Fruit fly (Drosophila melanogaster): Measurements from ENCODE around the gene CG44008.

Gene CG44008

dm6 chr2L:11842291-11843187 lies at the start of gene CG44008, which contains the start of the genes CG14933, CG46426 and CG42486:
Gene CG44008 (minus strand): TSS chr2L:11842445.
Gene CG14933 (plus strand): TSS chr2L:11842828.
Gene CG46426 (plus strand): TSS chr2L:11842828.
Gene CG42486 (plus strand): TSS chr2L:11843137.
- TF ChIP-seq CG6792 (GFP tag; optimal IDR thresholded peaks at IDR 0.05) (no peak), vri (GFP tag; optimal IDR thresholded peaks at IDR 0.05) (peak; percentile 17), Ets21C (GFP tag; optimal IDR thresholded peaks at IDR 0.05) (no peak), CG11762 (GFP tag; optimal IDR thresholded peaks at IDR 0.05; ENCODE audit: insufficient read depth) (no peak), topi (GFP tag; optimal IDR thresholded peaks at IDR 0.05) (no peak), CG34406 (GFP tag; optimal IDR thresholded peaks at IDR 0.05) (no peak), fkh (GFP tag; optimal IDR thresholded peaks at IDR 0.05) (peak; percentile 60)

- no peak for TF ChIP-seq CG34406 (GFP tag; optimal IDR thresholded peaks at IDR 0.05)
- no peak for TF ChIP-seq CG6792 (GFP tag; optimal IDR thresholded peaks at IDR 0.05)
- no peak for TF ChIP-seq Ets21C (GFP tag; optimal IDR thresholded peaks at IDR 0.05)
- no peak for TF ChIP-seq CG8319 (GFP tag; optimal IDR thresholded peaks at IDR 0.05)
- no peak for TF ChIP-seq Eip75B (GFP tag; optimal IDR thresholded peaks at IDR 0.05)
- no peak for TF ChIP-seq fd59A (GFP tag; optimal IDR thresholded peaks at IDR 0.05)
- no peak for TF ChIP-seq dsx (GFP tag; optimal IDR thresholded peaks at IDR 0.05; ENCODE audit: poor library complexity, severe bottlenecking)
- TF ChIP-seq CG8119 (GFP tag; IDR thresholded peaks at IDR 0.05) = no peak
- TF ChIP-seq CG31627 (GFP tag; optimal IDR thresholded peaks at IDR 0.05) = no peak
- TF ChIP-seq CG1621 (tag; optimal IDR thresholded peaks at IDR 0.05) = no peak
- no peak for TF ChIP-seq Sox102F (GFP tag; optimal IDR thresholded peaks at IDR 0.05)
- no peak for TF ChIP-seq CG11902 (GFP tag; optimal IDR thresholded peaks at IDR 0.05)
- no peak for TF ChIP-seq salr (GFP tag; optimal IDR thresholded peaks at IDR 0.05)
- no peak for TF ChIP-seq Eip78C (GFP tag)
- no peak for TF ChIP-seq Sox15 (GFP tag; optimal IDR thresholded peaks at IDR 0.05)
- TF ChIP-seq CG10631 (GFP tag; optimal IDR thresholded peaks at IDR 0.05) = no peak
Observed at dm6 chr2L:11878812-11879328, 36.6 kb upstream of the CG44008 start.

- TF ChIP-seq CG3032 (tag; optimal IDR thresholded peaks at IDR 0.05) (no peak), CG10631 (GFP tag; optimal IDR thresholded peaks at IDR 0.05) (no peak), cyc (GFP tag; optimal IDR thresholded peaks at IDR 0.05) (no peak), fd59A (GFP tag; optimal IDR thresholded peaks at IDR 0.05) (no peak), OdsH (GFP tag; optimal IDR thresholded peaks at IDR 0.05) (no peak), CG6276 (GFP tag; optimal IDR thresholded peaks at IDR 0.05) (peak; percentile 8), eg (GFP tag; IDR thresholded peaks at IDR 0.05) (peak; percentile 43; the same call in 1 of the 3 replicates), fd85E (GFP tag; optimal IDR thresholded peaks at IDR 0.05) (no peak), CG6854 (GFP tag; optimal IDR thresholded peaks at IDR 0.05) (no peak), CG15336 (GFP tag; IDR thresholded peaks at IDR 0.05) (no peak)
Observed at dm6 chr2L:11874890-11875289, 32.6 kb upstream of the CG44008 start.

- TF ChIP-seq CG4318 (GFP tag; optimal IDR thresholded peaks at IDR 0.05) = no peak
- TF ChIP-seq Eip78C (GFP tag) = peak; percentile 54
- TF ChIP-seq CG32006 (GFP tag; optimal IDR thresholded peaks at IDR 0.05) = no peak
- peak; percentile 14; the same call in 1 of the 2 replicates for TF ChIP-seq CG15336 (GFP tag; IDR thresholded peaks at IDR 0.05)
- 0 out of 3 replicates have a peak, but pooled peaks have one; percentile 37 for TF ChIP-seq eg (GFP tag; IDR thresholded peaks at IDR 0.05)
- no peak for TF ChIP-seq lz (GFP tag; optimal IDR thresholded peaks at IDR 0.05)
Observed at dm6 chr2L:11874232-11874765, 32.1 kb upstream of the CG44008 start.
